Worm (Caenorhabditis elegans): Measurements from ENCODE around the gene H03A11.13.

H03A11.13 gene

DNA sequence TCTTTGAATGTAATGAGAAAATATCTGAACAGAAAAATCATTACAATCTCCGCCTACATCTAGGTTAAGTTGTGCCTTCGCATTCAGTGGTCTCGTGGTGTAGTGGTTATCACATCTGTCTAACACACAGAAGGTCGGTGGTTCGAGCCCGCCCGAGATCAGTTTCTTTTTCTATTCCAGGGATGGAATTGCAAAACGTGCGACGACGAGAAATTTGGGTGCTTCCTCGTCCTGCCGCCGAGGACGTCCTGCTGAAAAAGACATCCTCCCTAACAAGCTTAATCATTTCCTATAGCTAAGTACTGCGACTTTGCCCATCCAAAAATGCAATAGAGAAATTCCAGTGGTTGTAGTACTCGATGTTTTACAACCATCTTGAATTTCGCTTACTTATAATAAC lies 23.0 kb upstream of the H03A11.13 start:
- TF ChIP-seq hmg-4 (GFP tag; optimal IDR thresholded peaks at IDR 0.05) = peak; percentile 1
- TF ChIP-seq aly-1 (tag; optimal IDR thresholded peaks at IDR 0.05) = peak; percentile 23
- TF ChIP-seq sea-1 (GFP tag; conservative IDR thresholded peaks at IDR 0.05) = no peak

- TF ChIP-seq scrt-1 (GFP tag; IDR thresholded peaks at IDR 0.05) (no peak), tbx-11 (GFP tag; IDR thresholded peaks at IDR 0.05) (no peak), ets-7 (tag; optimal IDR thresholded peaks at IDR 0.05) (no peak), hnd-1 (tag; optimal IDR thresholded peaks at IDR 0.05) (no peak), tbx-37 (GFP tag; conservative IDR thresholded peaks at IDR 0.05) (no peak), hmg-4 (GFP tag; optimal IDR thresholded peaks at IDR 0.05) (no peak), ama-1 (optimal IDR thresholded peaks at IDR 0.05) (no peak), flt-1 (GFP tag; IDR thresholded peaks at IDR 0.05) (no peak), tra-4 (tag; optimal IDR thresholded peaks at IDR 0.05) (no peak), B0310.2 (tag; optimal IDR thresholded peaks at IDR 0.05) (no peak), aly-1 (tag; optimal IDR thresholded peaks at IDR 0.05) (no peak), pes-1 (GFP tag; IDR thresholded peaks at IDR 0.05) (no peak), F13C5.2 (tag; optimal IDR thresholded peaks at IDR 0.05) (no peak), sea-1 (GFP tag; conservative IDR thresholded peaks at IDR 0.05) (no peak), ceh-13 (GFP tag; optimal IDR thresholded peaks at IDR 0.05) (no peak), hmbx-1 (tag; optimal IDR thresholded peaks at IDR 0.05) (no peak), ceh-36 (tag; optimal IDR thresholded peaks at IDR 0.05) (no peak)
These were observed 20.7 kb upstream of the H03A11.13 start for ce11 chrX:15233684-15234083.

DNA sequence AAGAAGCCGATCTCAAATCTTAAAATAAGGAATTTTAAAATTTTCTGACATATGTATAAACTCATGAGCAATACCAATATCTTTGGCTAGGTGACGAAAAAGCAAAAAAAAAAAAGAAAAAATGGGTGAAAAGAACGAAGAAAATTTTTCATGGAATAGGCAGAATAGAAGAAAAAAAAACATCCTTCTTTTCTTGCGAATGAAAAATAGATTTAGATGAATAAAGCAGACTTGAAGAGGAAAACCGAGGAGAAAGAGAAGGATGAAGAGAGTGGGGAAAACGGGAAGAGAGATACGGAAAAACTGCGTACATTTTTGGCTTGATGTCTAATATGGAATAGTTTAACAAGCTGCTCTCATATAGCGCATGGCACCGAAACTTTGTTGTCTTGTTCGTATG lies 18.8 kb upstream of the H03A11.13 start:
- TF ChIP-seq ceh-36 (tag; optimal IDR thresholded peaks at IDR 0.05) (no peak), pes-1 (GFP tag; IDR thresholded peaks at IDR 0.05) (no peak), sea-1 (GFP tag; conservative IDR thresholded peaks at IDR 0.05) (no peak), ets-7 (tag; optimal IDR thresholded peaks at IDR 0.05) (no peak)

DNA sequence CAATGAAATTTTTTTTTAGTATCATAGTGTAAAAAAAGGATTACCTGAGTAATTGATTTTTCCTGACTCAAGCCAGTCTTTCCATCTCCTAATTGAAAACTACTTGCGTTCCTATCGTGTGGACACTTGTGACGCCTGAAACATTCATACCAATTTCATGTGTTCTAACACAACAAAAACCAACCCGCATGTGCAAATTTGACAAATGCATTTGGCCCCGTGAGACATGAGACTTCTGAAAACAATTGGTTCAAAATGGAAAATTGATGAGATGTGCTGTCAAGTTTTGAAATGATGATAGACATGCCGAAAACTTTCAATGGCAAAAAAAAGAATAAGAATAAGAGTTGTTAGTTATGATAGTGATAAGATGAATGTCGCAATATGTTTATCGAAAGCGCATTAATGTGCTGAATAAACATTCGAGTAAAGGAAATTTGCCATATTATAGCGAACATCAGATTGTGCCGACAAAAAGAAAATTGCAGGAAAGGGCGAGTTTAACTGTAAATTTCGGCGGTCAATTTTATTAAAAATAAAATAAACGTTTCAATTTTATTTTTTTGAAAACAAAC lies 17.4 kb upstream of the H03A11.13 start, which contains the start of gene H03A11.2:
TSS of gene H03A11.2 (minus strand) at position 252 of the 575 bp plus-strand sequence.
- TF ChIP-seq ets-7 (tag; optimal IDR thresholded peaks at IDR 0.05) = no peak
- TF ChIP-seq ama-1 (optimal IDR thresholded peaks at IDR 0.05) = no peak
- TF ChIP-seq B0310.2 (tag; optimal IDR thresholded peaks at IDR 0.05) = no peak
- TF ChIP-seq hmg-4 (GFP tag; optimal IDR thresholded peaks at IDR 0.05) = no peak
- TF ChIP-seq ceh-36 (tag; optimal IDR thresholded peaks at IDR 0.05) = no peak
- TF ChIP-seq flt-1 (GFP tag; IDR thresholded peaks at IDR 0.05) = no peak
- no peak for TF ChIP-seq ceh-13 (GFP tag; optimal IDR thresholded peaks at IDR 0.05)
- TF ChIP-seq F13C5.2 (tag; optimal IDR thresholded peaks at IDR 0.05) = no peak
- TF ChIP-seq tbx-37 (GFP tag; conservative IDR thresholded peaks at IDR 0.05) = no peak
- TF ChIP-seq hmbx-1 (tag; optimal IDR thresholded peaks at IDR 0.05) = no peak
- TF ChIP-seq scrt-1 (GFP tag; IDR thresholded peaks at IDR 0.05) = no peak
- no peak for TF ChIP-seq sea-1 (GFP tag; conservative IDR thresholded peaks at IDR 0.05)
- no peak for TF ChIP-seq hnd-1 (tag; optimal IDR thresholded peaks at IDR 0.05)
- no peak for TF ChIP-seq tra-4 (tag; optimal IDR thresholded peaks at IDR 0.05)
- TF ChIP-seq pes-1 (GFP tag; IDR thresholded peaks at IDR 0.05) = no peak
- TF ChIP-seq tbx-11 (GFP tag; IDR thresholded peaks at IDR 0.05) = no peak
- no peak for TF ChIP-seq aly-1 (tag; optimal IDR thresholded peaks at IDR 0.05)

ce11 chrX:15229174-15229573 lies 16.1 kb upstream of the H03A11.13 start:
- no peak for TF ChIP-seq ama-1 (optimal IDR thresholded peaks at IDR 0.05)
- TF ChIP-seq tra-4 (tag; optimal IDR thresholded peaks at IDR 0.05) = no peak
- TF ChIP-seq F13C5.2 (tag; optimal IDR thresholded peaks at IDR 0.05) = no peak
- TF ChIP-seq hnd-1 (tag; optimal IDR thresholded peaks at IDR 0.05) = no peak

DNA sequence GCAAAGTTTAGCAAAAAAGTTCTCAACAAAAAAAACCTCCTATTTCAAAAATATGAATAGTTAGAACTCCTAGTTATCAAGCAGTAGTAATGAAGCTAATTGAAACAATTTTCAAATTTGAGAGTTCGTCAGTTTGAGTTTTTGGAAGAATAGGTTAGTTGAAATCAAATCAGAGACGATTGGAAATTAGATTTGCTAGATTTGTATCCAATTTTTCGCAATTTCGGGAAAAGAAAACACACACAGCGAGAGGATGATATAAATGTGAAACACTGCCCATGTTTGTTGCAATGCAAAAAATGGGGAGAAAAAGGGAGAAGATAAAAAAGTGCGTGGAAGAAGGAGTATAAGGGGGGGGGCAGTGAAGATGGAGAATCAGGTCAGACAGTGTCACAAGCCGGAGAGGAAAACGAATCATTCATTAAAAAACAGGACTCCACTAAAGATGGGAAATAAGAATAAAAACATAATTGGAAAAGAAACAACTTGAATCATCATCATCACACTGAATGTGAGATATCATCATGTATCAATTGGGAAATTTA lies 12.2 kb upstream of the H03A11.13 start:
- TF ChIP-seq F13C5.2 (tag; optimal IDR thresholded peaks at IDR 0.05) (no peak), pes-1 (GFP tag; IDR thresholded peaks at IDR 0.05) (no peak), tbx-11 (GFP tag; IDR thresholded peaks at IDR 0.05) (no peak), hmg-4 (GFP tag; optimal IDR thresholded peaks at IDR 0.05) (no peak), tbx-37 (GFP tag; conservative IDR thresholded peaks at IDR 0.05) (no peak), ets-7 (tag; optimal IDR thresholded peaks at IDR 0.05) (no peak)

ce11 chrX:15224128-15224527 lies 11.1 kb upstream of the H03A11.13 start:
- no peak for TF ChIP-seq tbx-11 (GFP tag; IDR thresholded peaks at IDR 0.05)

DNA sequence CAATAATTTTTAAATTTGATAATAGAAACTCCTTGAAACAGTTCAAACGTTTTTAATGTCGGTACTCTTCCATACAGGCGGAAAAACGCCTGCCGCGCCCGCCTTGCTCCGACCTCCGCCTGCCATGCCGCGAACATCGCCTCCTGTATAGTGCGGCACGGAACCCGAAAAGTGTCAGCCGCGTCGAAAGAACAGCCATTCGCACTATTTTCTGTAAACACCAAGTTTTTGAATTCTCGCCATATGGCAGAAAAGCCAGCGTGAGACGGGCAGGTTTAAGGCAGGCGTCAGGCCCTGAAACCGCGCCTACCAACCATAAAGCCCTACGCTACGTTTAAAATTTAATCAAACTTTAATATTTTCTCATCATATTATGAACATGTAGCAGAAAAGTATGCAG lies 9.8 kb upstream of the H03A11.13 start:
- TF ChIP-seq hmbx-1 (tag; optimal IDR thresholded peaks at IDR 0.05) = no peak
- no peak for TF ChIP-seq hmg-4 (GFP tag; optimal IDR thresholded peaks at IDR 0.05)
- no peak for TF ChIP-seq B0310.2 (tag; optimal IDR thresholded peaks at IDR 0.05)
- TF ChIP-seq tbx-37 (GFP tag; conservative IDR thresholded peaks at IDR 0.05) = no peak
- TF ChIP-seq scrt-1 (GFP tag; IDR thresholded peaks at IDR 0.05) = no peak
- TF ChIP-seq tra-4 (tag; optimal IDR thresholded peaks at IDR 0.05) = no peak
- TF ChIP-seq aly-1 (tag; optimal IDR thresholded peaks at IDR 0.05) = no peak
- no peak for TF ChIP-seq F13C5.2 (tag; optimal IDR thresholded peaks at IDR 0.05)
- TF ChIP-seq tbx-11 (GFP tag; IDR thresholded peaks at IDR 0.05) = no peak
- no peak for TF ChIP-seq pes-1 (GFP tag; IDR thresholded peaks at IDR 0.05)
- no peak for TF ChIP-seq ceh-13 (GFP tag; optimal IDR thresholded peaks at IDR 0.05)
- TF ChIP-seq ama-1 (optimal IDR thresholded peaks at IDR 0.05) = no peak
- TF ChIP-seq ets-7 (tag; optimal IDR thresholded peaks at IDR 0.05) = no peak
- TF ChIP-seq ceh-36 (tag; optimal IDR thresholded peaks at IDR 0.05) = no peak
- TF ChIP-seq sea-1 (GFP tag; conservative IDR thresholded peaks at IDR 0.05) = no peak
- TF ChIP-seq hnd-1 (tag; optimal IDR thresholded peaks at IDR 0.05) = no peak
- no peak for TF ChIP-seq flt-1 (GFP tag; IDR thresholded peaks at IDR 0.05)
